Fruit fly (Drosophila melanogaster): ENCODE data around the gene jv.

- TF ChIP-seq Clk (GFP tag; optimal IDR thresholded peaks at IDR 0.05) (peak; percentile 82), CG33017 (tag; optimal IDR thresholded peaks at IDR 0.05) (peak; percentile 95), CG14711 (tag; optimal IDR thresholded peaks at IDR 0.05) (peak; percentile 92), CG12768 (GFP tag; optimal IDR thresholded peaks at IDR 0.05) (peak; percentile 91), Hr96 (GFP tag; optimal IDR thresholded peaks at IDR 0.05) (peak; percentile 81), ovo (GFP tag; optimal IDR thresholded peaks at IDR 0.05) (peak; percentile 87), kay (GFP tag; ENCODE audit: borderline replicate concordance) (peak; percentile 99), CG7101 (tag; optimal IDR thresholded peaks at IDR 0.05) (peak; percentile 96), CG11617 (GFP tag; optimal IDR thresholded peaks at IDR 0.05) (peak; percentile 93), Mnt (GFP tag; optimal IDR thresholded peaks at IDR 0.05) (peak; percentile 83)
Measured at dm6 chr3L:6552968-6553402, 36.3 kb downstream of the jv start.
